Worm (Caenorhabditis elegans) whole organism, young adult: ENCODE data around the gene bgal-2.

Experiments used
- B0035.1 ChIP-seq: sonication (generic microtip); optimal IDR thresholded peaks from 2 replicates; lab custom pipeline; 2016; ENCODE audit warnings: missing genetic modification characterization, mild to moderate bottlenecking, missing compliant biosample characterization, missing genotype, missing genetic modification reagents
- B0336.3 ChIP-seq: fragments of 200-800 bp; sonication (Bioruptor generic); IDR thresholded peaks from 2 replicates; pipeline ENCODE4 v1.3.6; 2022; ENCODE audit warnings: missing genetic modification characterization, missing compliant biosample characterization
- D2030.7 ChIP-seq: fragments of 200-800 bp; sonication (Bioruptor generic); IDR thresholded peaks from 2 replicates; pipeline ENCODE4 v1.3.6; 2022; ENCODE audit warnings: missing genetic modification reagents, missing genetic modification characterization, missing compliant biosample characterization
- F23B12.7 ChIP-seq: sonication (generic microtip); optimal IDR thresholded peaks from 2 replicates; lab custom pipeline; 2017; ENCODE audit warnings: missing genetic modification characterization, mild to moderate bottlenecking, missing compliant biosample characterization, antibody characterized with exemption, moderate library complexity; ENCODE audit not compliant: insufficient read depth
- F33H1.4 ChIP-seq: fragments of 200-800 bp; sonication (Bioruptor generic); IDR thresholded peaks from 2 replicates; pipeline ENCODE4 v1.3.6; 2022; ENCODE audit warnings: missing genetic modification reagents, missing genetic modification characterization, missing compliant biosample characterization
- F55B11.4 ChIP-seq: sonication (generic microtip); optimal IDR thresholded peaks from 2 replicates; lab custom pipeline; 2016; ENCODE audit warnings: missing compliant biosample characterization, missing genetic modification characterization, borderline replicate concordance; ENCODE audit not compliant: insufficient read depth
- F57A8.1 ChIP-seq: fragments of 200-800 bp; sonication (Bioruptor generic); optimal IDR thresholded peaks from 2 replicates; lab custom pipeline; 2018; ENCODE audit warnings: mild to moderate bottlenecking, missing genetic modification characterization, moderate library complexity, missing compliant biosample characterization
- F57C9.4 ChIP-seq: sonication (generic microtip); optimal IDR thresholded peaks from 2 replicates; lab custom pipeline; 2017; ENCODE audit warnings: mild to moderate bottlenecking, missing genetic modification characterization, missing compliant biosample characterization
- K12H6.12 ChIP-seq: fragments of 200-800 bp; sonication (Bioruptor generic); optimal IDR thresholded peaks from 2 replicates; lab custom pipeline; 2018; ENCODE audit warnings: mild to moderate bottlenecking, missing genetic modification characterization, missing compliant biosample characterization
- Y79H2A.3 ChIP-seq: fragments of 200-800 bp; sonication (Bioruptor generic); conservative IDR thresholded peaks from 2 replicates; pipeline ENCODE4 v1.3.6; 2022; ENCODE audit warnings: missing genetic modification reagents, missing genetic modification characterization, missing compliant biosample characterization
- Y95B8A.8 ChIP-seq: fragments of 200-800 bp; sonication (Bioruptor generic); IDR thresholded peaks from 2 replicates; pipeline ENCODE4 v1.3.6; 2022; ENCODE audit warnings: missing genetic modification reagents, missing genetic modification characterization, missing compliant biosample characterization
- aptf-3 ChIP-seq: fragments of 200-800 bp; sonication (Bioruptor generic); IDR thresholded peaks from 2 replicates; pipeline ENCODE4 v1.3.6; 2022; ENCODE audit warnings: missing genetic modification characterization, missing compliant biosample characterization
- atf-7 ChIP-seq: sonication (generic microtip); optimal IDR thresholded peaks from 2 replicates; lab custom pipeline; 2017; ENCODE audit warnings: mild to moderate bottlenecking, missing genetic modification characterization, missing compliant biosample characterization
- attf-6 ChIP-seq: fragments of 200-800 bp; sonication (Bioruptor generic); IDR thresholded peaks from 2 replicates; pipeline ENCODE4 v1.3.6; 2022; ENCODE audit warnings: missing genetic modification reagents, missing genetic modification characterization, missing compliant biosample characterization
- ccch-3 ChIP-seq: fragments of 200-800 bp; sonication (Bioruptor generic); optimal IDR thresholded peaks from 2 replicates; lab custom pipeline; 2018; ENCODE audit warnings: mild to moderate bottlenecking, missing genetic modification characterization, missing compliant biosample characterization
- ceh-27 ChIP-seq: fragments of 200-800 bp; sonication (Bioruptor generic); optimal IDR thresholded peaks from 2 replicates; lab custom pipeline; 2018; ENCODE audit warnings: mild to moderate bottlenecking, missing genetic modification characterization, moderate library complexity, missing compliant biosample characterization
- ceh-40 ChIP-seq: fragments of 200-800 bp; sonication (Bioruptor generic); IDR thresholded peaks from 2 replicates; pipeline ENCODE4 v1.3.6; 2022; ENCODE audit warnings: missing genetic modification characterization, missing compliant biosample characterization
- ceh-79 ChIP-seq: sonication (generic microtip); optimal IDR thresholded peaks from 2 replicates; lab custom pipeline; 2017; ENCODE audit warnings: mild to moderate bottlenecking, missing genetic modification characterization, missing compliant biosample characterization
- chd-7 ChIP-seq: sonication (generic microtip); optimal IDR thresholded peaks from 2 replicates; lab custom pipeline; 2016; ENCODE audit warnings: mild to moderate bottlenecking, missing genetic modification characterization, moderate library complexity, missing compliant biosample characterization
- die-1 ChIP-seq: sonication (generic microtip); optimal IDR thresholded peaks from 2 replicates; lab custom pipeline; 2016; ENCODE audit warnings: missing genotype, mild to moderate bottlenecking, missing genetic modification characterization, missing compliant biosample characterization
- egl-44 ChIP-seq: fragments of 200-800 bp; sonication (Bioruptor generic); IDR thresholded peaks from 2 replicates; pipeline ENCODE4 v1.3.6; 2022; ENCODE audit warnings: missing genetic modification reagents, missing genetic modification characterization, missing compliant biosample characterization
- gei-17 ChIP-seq: fragments of 200-800 bp; sonication (Bioruptor generic); optimal IDR thresholded peaks from 2 replicates; lab custom pipeline; 2018; ENCODE audit warnings: mild to moderate bottlenecking, missing genetic modification characterization, missing compliant biosample characterization
- hlh-12 ChIP-seq: sonication (generic microtip); optimal IDR thresholded peaks from 2 replicates; lab custom pipeline; 2016; ENCODE audit warnings: missing genetic modification characterization, missing compliant biosample characterization
- hmg-1.2 ChIP-seq: fragments of 200-800 bp; sonication (Bioruptor generic); IDR thresholded peaks from 2 replicates; pipeline ENCODE4 v1.3.6; 2022; ENCODE audit warnings: missing genetic modification reagents, missing genetic modification characterization, missing compliant biosample characterization
- hsf-1 ChIP-seq: fragments of 200-800 bp; sonication (Bioruptor generic); IDR thresholded peaks from 2 replicates; pipeline ENCODE4 v1.3.6; 2022; ENCODE audit warnings: missing genetic modification reagents, missing genetic modification characterization, missing compliant biosample characterization
- let-526 ChIP-seq: fragments of 200-800 bp; sonication (Bioruptor generic); IDR thresholded peaks from 2 replicates; pipeline ENCODE4 v1.3.6; 2022; ENCODE audit warnings: missing genetic modification reagents, missing genetic modification characterization, missing compliant biosample characterization
- lir-1 ChIP-seq: fragments of 200-800 bp; sonication (Bioruptor generic); conservative IDR thresholded peaks from 2 replicates; pipeline ENCODE4 v1.3.6; 2022; ENCODE audit warnings: missing genetic modification reagents, missing genetic modification characterization, missing compliant biosample characterization
- madf-10 ChIP-seq: sonication (generic microtip); optimal IDR thresholded peaks from 2 replicates; lab custom pipeline; 2016; ENCODE audit warnings: mild to moderate bottlenecking, missing genetic modification characterization, missing compliant biosample characterization
- madf-6 ChIP-seq: fragments of 200-800 bp; sonication (Bioruptor generic); IDR thresholded peaks from 2 replicates; pipeline ENCODE4 v1.3.6; 2022; ENCODE audit warnings: missing genetic modification reagents, missing genetic modification characterization, missing compliant biosample characterization
- mcd-1 ChIP-seq: fragments of 200-800 bp; sonication (Bioruptor generic); IDR thresholded peaks from 2 replicates; pipeline ENCODE4 v1.3.6; 2022; ENCODE audit warnings: missing genetic modification reagents, missing genetic modification characterization, missing compliant biosample characterization
- mel-28 ChIP-seq: sonication (generic microtip); optimal IDR thresholded peaks from 2 replicates; lab custom pipeline; 2016; ENCODE audit warnings: borderline replicate concordance, mild to moderate bottlenecking, missing genetic modification characterization, missing compliant biosample characterization
- mes-4 ChIP-seq: sonication (generic microtip); optimal IDR thresholded peaks from 2 replicates; lab custom pipeline; 2016; ENCODE audit warnings: missing genotype, missing genetic modification characterization, missing compliant biosample characterization
- nfya-1 ChIP-seq: sonication (generic microtip); optimal IDR thresholded peaks from 2 replicates; lab custom pipeline; 2017; ENCODE audit warnings: antibody characterized with exemption, missing compliant biosample characterization, missing genetic modification characterization, borderline replicate concordance; ENCODE audit not compliant: insufficient read depth
- nfyb-1 ChIP-seq: fragments of 200-800 bp; sonication (Bioruptor generic); IDR thresholded peaks from 2 replicates; pipeline ENCODE4 v1.3.6; 2022; ENCODE audit warnings: missing genetic modification reagents, missing genetic modification characterization, missing compliant biosample characterization
- nhr-179 ChIP-seq: sonication (generic microtip); optimal IDR thresholded peaks from 2 replicates; lab custom pipeline; 2016; ENCODE audit warnings: mild to moderate bottlenecking, missing genetic modification characterization, missing compliant biosample characterization
- nhr-27 ChIP-seq: fragments of 200-800 bp; sonication (Bioruptor generic); optimal IDR thresholded peaks from 2 replicates; lab custom pipeline; 2018; ENCODE audit warnings: mild to moderate bottlenecking, missing genetic modification characterization, moderate library complexity, missing compliant biosample characterization
- nhr-80 ChIP-seq: sonication (generic microtip); optimal IDR thresholded peaks from 2 replicates; lab custom pipeline; 2016; ENCODE audit warnings: missing genetic modification characterization, missing compliant biosample characterization
- nhr-90 ChIP-seq: sonication (generic microtip); optimal IDR thresholded peaks from 2 replicates; lab custom pipeline; 2016; ENCODE audit warnings: missing genotype, mild to moderate bottlenecking, missing genetic modification characterization, missing compliant biosample characterization
- pha-4 ChIP-seq: fragments of 150-350 bp; sonication (generic microtip); optimal IDR thresholded peaks from 2 replicates; lab custom pipeline; 2014; ENCODE audit warnings: missing biosample characterization, missing genetic modification reagents, missing genetic modification characterization
- rcor-1 ChIP-seq: fragments of 200-800 bp; sonication (Bioruptor generic); IDR thresholded peaks from 2 replicates; pipeline ENCODE4 v1.3.6; 2022; ENCODE audit warnings: missing genetic modification reagents, missing genetic modification characterization, missing compliant biosample characterization
- rec-8 ChIP-seq, 2 experiments: sonication (generic microtip); optimal IDR thresholded peaks; 2 replicates each; lab custom pipeline; 2016; ENCODE audit warnings: mild to moderate bottlenecking in 2 of 2, missing genetic modification characterization in 2 of 2, missing genetic modification reagents in 2 of 2, missing genotype in 2 of 2, missing biosample characterization in 1 of 2, missing compliant biosample characterization in 1 of 2, moderate library complexity in 1 of 2
- rpc-1 ChIP-seq, 2 experiments: fragments of 150-350 bp in 1 of 2; sonication (generic microtip) in 1 of 2; optimal IDR thresholded peaks; 2 replicates each; lab custom pipeline; 2014 to 2018; ENCODE audit warnings: missing biosample characterization in 1 of 2, missing genetic modification characterization in 1 of 2, missing genetic modification reagents in 1 of 2, missing genotype in 1 of 2
- sea-2 ChIP-seq: fragments of 200-800 bp; sonication (Bioruptor generic); IDR thresholded peaks from 2 replicates; pipeline ENCODE4 v1.3.6; 2022; ENCODE audit warnings: missing genetic modification characterization, missing compliant biosample characterization
- somi-1 ChIP-seq: fragments of 200-800 bp; sonication (Bioruptor generic); optimal IDR thresholded peaks from 2 replicates; lab custom pipeline; 2018; ENCODE audit warnings: mild to moderate bottlenecking, missing genetic modification characterization, missing compliant biosample characterization
- tbp1 ChIP-seq: fragments of 200-800 bp; sonication (Bioruptor generic); optimal IDR thresholded peaks from 2 replicates; lab custom pipeline; 2018; ENCODE audit warnings: mild to moderate bottlenecking, missing genetic modification characterization, missing compliant biosample characterization
- tbx-9 ChIP-seq: sonication (generic microtip); optimal IDR thresholded peaks from 2 replicates; lab custom pipeline; 2016; ENCODE audit warnings: borderline replicate concordance, missing genetic modification characterization, inconsistent platforms, missing compliant biosample characterization
- tlf-1 ChIP-seq: fragments of 200-800 bp; sonication (Bioruptor generic); optimal IDR thresholded peaks from 2 replicates; lab custom pipeline; 2018; ENCODE audit warnings: mild to moderate bottlenecking, missing genetic modification characterization, missing compliant biosample characterization
- ztf-18 ChIP-seq: sonication (generic microtip); optimal IDR thresholded peaks from 2 replicates; lab custom pipeline; 2016; ENCODE audit warnings: missing genotype, mild to moderate bottlenecking, missing genetic modification characterization, missing compliant biosample characterization
- ztf-6 ChIP-seq: fragments of 200-800 bp; sonication (Bioruptor generic); IDR thresholded peaks from 2 replicates; pipeline ENCODE4 v1.3.6; 2022; ENCODE audit warnings: missing genetic modification reagents, missing genetic modification characterization, missing compliant biosample characterization

The bgal-2 gene

DNA sequence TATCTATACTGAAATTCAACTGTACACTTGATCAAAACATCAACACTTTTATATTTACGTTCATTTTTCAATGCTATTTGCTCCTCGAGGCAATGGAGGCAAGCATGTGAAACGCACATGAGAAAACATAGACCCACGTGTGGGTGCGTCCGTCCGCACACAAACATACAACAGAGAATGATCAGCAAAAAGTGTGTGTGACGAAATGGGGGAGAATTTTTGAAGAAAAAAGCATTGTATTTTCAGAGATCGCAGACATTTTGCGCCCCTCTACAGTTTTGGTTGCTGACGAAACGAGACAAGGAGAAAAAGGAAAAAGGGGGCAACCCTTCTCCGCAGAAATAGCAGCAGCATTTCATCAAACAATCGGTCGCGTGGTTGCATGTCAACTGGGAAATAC, 34.1 kb upstream of the bgal-2 start (continued):
- TF ChIP-seq ccch-3 (GFP tag; lab: Kevin White, UChicago) (no peak), F57A8.1 (no peak), chd-7 (tag; lab: Kevin White, UChicago) (peak; percentile 86), tbx-9 (no peak), Y95B8A.8 (GFP tag; lab: Robert Waterston, UW) (peak; percentile 40; the same call in 1 of the 2 replicates), ceh-79 (tag; lab: Kevin White, UChicago) (no peak), die-1 (tag; lab: Kevin White, UChicago) (peak; percentile 6), madf-10 (tag; lab: Kevin White, UChicago) (peak; percentile 74), ceh-40 (no peak), ceh-27 (GFP tag; lab: Kevin White, UChicago) (peak; percentile 80), ztf-6 (GFP tag; lab: Robert Waterston, UW) (no peak), ztf-18 (tag; lab: Kevin White, UChicago) (no peak), F23B12.7 (tag; lab: Kevin White, UChicago) (no peak), mes-4 (tag; lab: Kevin White, UChicago) (no peak), nfyb-1 (GFP tag; lab: Robert Waterston, UW) (peak; percentile 62), F57C9.4 (no peak), attf-6 (GFP tag; lab: Robert Waterston, UW) (no peak), let-526 (GFP tag; lab: Robert Waterston, UW) (peak; percentile 77; the same call in 1 of the 2 replicates), Y79H2A.3 (GFP tag; lab: Robert Waterston, UW) (no peak), tbp1 (peak; percentile 52), hlh-12 (no peak), nhr-90 (tag; lab: Kevin White, UChicago) (no peak), tlf-1 (GFP tag; lab: Kevin White, UChicago) (peak; percentile 48), hsf-1 (GFP tag; lab: Robert Waterston, UW) (no peak), K12H6.12 (tag; lab: Kevin White, UChicago) (peak; percentile 86), pha-4 (tag; lab: Kevin White, UChicago) (peak; percentile 97), atf-7 (tag; lab: Kevin White, UChicago) (peak; percentile 81), nhr-27 (no peak), mcd-1 (peak; percentile 43), B0336.3 (GFP tag; lab: Robert Waterston, UW) (peak; percentile 84), mel-28 (tag; lab: Kevin White, UChicago) (no peak), egl-44 (GFP tag; lab: Robert Waterston, UW) (peak; percentile 73; the same call in 1 of the 2 replicates), rec-8 (tag; optimal IDR thresholded peaks at IDR 0.05; lab: Kevin White, UChicago) (no peak), D2030.7 (GFP tag; lab: Robert Waterston, UW) (no peak), madf-6 (GFP tag; lab: Robert Waterston, UW) (no peak; the same call in 1 of the 2 replicates), somi-1 (peak; percentile 89), aptf-3 (no peak), nfya-1 (no peak), gei-17 (GFP tag; lab: Kevin White, UChicago) (peak; percentile 62), B0035.1 (no peak), sea-2 (GFP tag; lab: Robert Waterston, UW) (no peak), F55B11.4 (no peak), F33H1.4 (no peak), nhr-179 (tag; lab: Kevin White, UChicago) (no peak), rpc-1 (optimal IDR thresholded peaks at IDR 0.05; lab: Kevin White, UChicago) (no peak), rpc-1 (tag; optimal IDR thresholded peaks at IDR 0.05; lab: Kevin White, UChicago) (no peak), hmg-1.2 (GFP tag; lab: Robert Waterston, UW) (peak; percentile 61; the same call in 1 of the 2 replicates), lir-1 (GFP tag; lab: Robert Waterston, UW) (no peak), rcor-1 (no peak), nhr-80 (peak; percentile 81)
